Worm (Caenorhabditis elegans) whole organism, L3 larva: ENCODE results near the gene iglr-1.

Experiments
- R02D3.7 ChIP-seq: fragments of 150-350 bp; optimal IDR thresholded peaks from 2 replicates; lab custom pipeline; 2014; ENCODE audit warnings: missing biosample characterization, missing genetic modification characterization
- ama-1 ChIP-seq: fragments of 150-350 bp; optimal IDR thresholded peaks from 2 replicates; lab custom pipeline; 2018
- hmg-11 ChIP-seq: sonication (generic microtip); optimal IDR thresholded peaks from 2 replicates; lab custom pipeline; 2016; ENCODE audit warnings: missing genetic modification characterization, missing compliant biosample characterization
- jun-1 ChIP-seq: fragments of 150-350 bp; optimal IDR thresholded peaks from 2 replicates; lab custom pipeline; 2014; ENCODE audit warnings: missing biosample characterization, missing genetic modification reagents, missing genetic modification characterization
- lin-39 ChIP-seq: fragments of 150-350 bp; optimal IDR thresholded peaks from 2 replicates; lab custom pipeline; 2018; ENCODE audit warnings: missing biosample characterization, missing genetic modification reagents, missing genetic modification characterization
- lsy-12 ChIP-seq: sonication (generic microtip); optimal IDR thresholded peaks from 2 replicates; lab custom pipeline; 2016; ENCODE audit warnings: mild to moderate bottlenecking, missing genetic modification characterization, missing compliant biosample characterization
- mdl-1 ChIP-seq: fragments of 150-350 bp; optimal IDR thresholded peaks from 2 replicates; lab custom pipeline; 2014; ENCODE audit warnings: missing biosample characterization, missing genetic modification characterization
- nhr-237 ChIP-seq: fragments of 150-350 bp; optimal IDR thresholded peaks from 2 replicates; lab custom pipeline; 2014; ENCODE audit warnings: missing biosample characterization, missing genetic modification characterization
- nhr-28 ChIP-seq: fragments of 150-350 bp; optimal IDR thresholded peaks from 2 replicates; lab custom pipeline; 2014; ENCODE audit warnings: missing biosample characterization, missing genetic modification characterization
- nhr-77 ChIP-seq: fragments of 150-350 bp; optimal IDR thresholded peaks from 2 replicates; lab custom pipeline; 2014; ENCODE audit warnings: missing biosample characterization, missing genetic modification characterization
- pha-4 ChIP-seq: fragments of 150-350 bp; optimal IDR thresholded peaks from 2 replicates; lab custom pipeline; 2014; ENCODE audit warnings: missing biosample characterization, missing genetic modification reagents, missing genetic modification characterization
- skn-1 ChIP-seq: fragments of 150-350 bp; optimal IDR thresholded peaks from 2 replicates; lab custom pipeline; 2014; ENCODE audit warnings: missing biosample characterization, missing genetic modification characterization
- unc-62 ChIP-seq: fragments of 150-350 bp; sonication (generic microtip); optimal IDR thresholded peaks from 4 replicates; lab custom pipeline; 2014; ENCODE audit warnings: missing biosample characterization, missing genetic modification reagents, missing genetic modification characterization
- ztf-11 ChIP-seq: fragments of 150-350 bp; optimal IDR thresholded peaks from 2 replicates; lab custom pipeline; 2014; ENCODE audit warnings: missing biosample characterization, missing genetic modification characterization

DNA sequence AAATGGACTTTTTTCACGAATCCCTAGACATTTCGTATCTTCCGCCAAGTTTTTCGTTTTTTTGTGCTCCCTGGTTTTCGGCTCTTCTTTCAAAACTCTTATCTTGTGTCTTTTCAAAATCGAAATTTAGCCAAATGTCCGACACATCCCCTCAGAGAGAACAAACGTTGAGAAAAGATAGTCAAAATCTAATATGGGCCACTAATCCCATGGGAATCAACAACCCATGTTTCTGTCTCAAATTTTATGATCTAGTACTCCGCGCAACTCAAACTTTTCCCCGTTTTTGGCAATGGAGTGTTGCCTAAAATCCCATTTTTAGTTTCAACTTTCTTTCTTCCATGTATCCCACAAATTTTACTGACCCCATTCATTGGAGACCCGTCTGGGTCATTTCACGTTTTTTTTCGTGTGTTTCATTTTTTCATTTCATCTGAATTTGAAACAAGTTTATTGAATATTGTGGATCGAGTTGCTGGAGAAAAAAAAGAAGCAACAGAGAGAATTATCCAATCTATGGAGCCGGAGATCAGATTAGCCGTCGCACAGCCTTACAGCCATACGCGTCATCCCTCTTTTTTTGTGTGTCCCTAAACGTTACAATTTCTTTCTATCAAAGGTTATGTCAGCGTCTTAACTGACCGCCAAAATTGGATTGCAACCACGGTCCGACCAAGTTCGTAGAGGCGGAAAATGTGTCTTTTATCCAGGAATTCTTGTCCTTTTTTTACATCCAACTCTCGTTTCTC lies 20.5 kb upstream of the iglr-1 start:
- TF ChIP-seq lin-39 (tag; lab: Kevin White, UChicago) (no peak), R02D3.7 (no peak), mdl-1 (no peak), unc-62 (GFP tag; lab: Kevin White, UChicago) (no peak), nhr-237 (tag; lab: Kevin White, UChicago) (no peak), ama-1 (no peak), skn-1 (no peak), nhr-77 (no peak), pha-4 (tag; lab: Kevin White, UChicago) (no peak), ztf-11 (no peak), hmg-11 (tag; lab: Kevin White, UChicago) (no peak), jun-1 (tag; lab: Kevin White, UChicago) (no peak), lsy-12 (tag; lab: Kevin White, UChicago) (no peak), nhr-28 (tag; lab: Kevin White, UChicago) (no peak)
